Worm (Caenorhabditis elegans) whole organism, L4 larva: ENCODE measurements around the gene C18F10.2.

Source experiments
- D1046.2 ChIP-seq: fragments of 200-800 bp; sonication (Bioruptor generic); IDR thresholded peaks from 2 replicates; pipeline ENCODE4 v1.3.6; 2022; ENCODE audit warnings: missing genetic modification characterization, missing compliant biosample characterization
- R02D3.7 ChIP-seq: fragments of 150-350 bp; sonication (generic microtip); optimal IDR thresholded peaks from 3 replicates; lab custom pipeline; 2014; ENCODE audit warnings: missing biosample characterization, missing genetic modification characterization
- T20F7.1 ChIP-seq: fragments of 200-800 bp; sonication (Bioruptor generic); optimal IDR thresholded peaks from 2 replicates; lab custom pipeline; 2018; ENCODE audit warnings: mild to moderate bottlenecking, missing genetic modification characterization, missing compliant biosample characterization
- T26A8.4 ChIP-seq: fragments of 200-800 bp; sonication (Bioruptor generic); IDR thresholded peaks from 2 replicates; pipeline ENCODE4 v1.3.6; 2022; ENCODE audit warnings: missing genetic modification characterization, missing compliant biosample characterization
- ZK546.5 ChIP-seq, 2 experiments: sonication (generic microtip); optimal IDR thresholded peaks; 2 replicates each; lab custom pipeline; 2017; ENCODE audit warnings: missing biosample characterization in 2 of 2, missing genetic modification characterization in 2 of 2
- aha-1 ChIP-seq: fragments of 150-350 bp; peaks from one replicate; lab custom pipeline; 2014; ENCODE audit warnings: missing biosample characterization, missing genetic modification characterization
- ama-1 ChIP-seq: fragments of 150-350 bp; optimal IDR thresholded peaks from 2 replicates; lab custom pipeline; 2014; ENCODE audit warnings: inconsistent platforms, mixed read lengths
- ceh-28 ChIP-seq: fragments of 150-350 bp; optimal IDR thresholded peaks from 2 replicates; lab custom pipeline; 2014; ENCODE audit warnings: missing biosample characterization, missing genetic modification reagents, missing genetic modification characterization
- ceh-44 ChIP-seq: fragments of 200-800 bp; sonication (Bioruptor generic); IDR thresholded peaks from 2 replicates; pipeline ENCODE4 v1.3.6; 2022; ENCODE audit warnings: missing genetic modification reagents, missing genetic modification characterization, missing compliant biosample characterization
- ceh-62 ChIP-seq: sonication (generic microtip); optimal IDR thresholded peaks from 2 replicates; lab custom pipeline; 2017; ENCODE audit warnings: missing biosample characterization, missing genetic modification characterization
- ceh-82 ChIP-seq: sonication (generic microtip); optimal IDR thresholded peaks from 2 replicates; lab custom pipeline; 2017; ENCODE audit warnings: missing biosample characterization, missing genetic modification characterization
- cey-2 ChIP-seq: sonication (generic microtip); optimal IDR thresholded peaks from 3 replicates; lab custom pipeline; 2017; ENCODE audit warnings: missing genetic modification characterization, mild to moderate bottlenecking, missing compliant biosample characterization, antibody characterized with exemption, borderline replicate concordance; ENCODE audit not compliant: insufficient read depth
- ctbp-1 ChIP-seq: fragments of 200-800 bp; sonication (Bioruptor generic); IDR thresholded peaks from 2 replicates; pipeline ENCODE4 v1.3.6; 2022; ENCODE audit warnings: missing genetic modification reagents, missing genetic modification characterization, missing compliant biosample characterization
- daf-12 ChIP-seq: fragments of 150-350 bp; optimal IDR thresholded peaks from 2 replicates; lab custom pipeline; 2014; ENCODE audit warnings: missing biosample characterization, missing genetic modification reagents, missing genetic modification characterization
- daf-16 ChIP-seq, 3 experiments: sonication (generic microtip); optimal IDR thresholded peaks; 2 replicates each; lab custom pipeline; 2016 to 2017; ENCODE audit warnings: missing genetic modification characterization in 3 of 3, missing genetic modification reagents in 3 of 3, mild to moderate bottlenecking in 2 of 3, missing compliant biosample characterization in 2 of 3, missing biosample characterization in 1 of 3, moderate library complexity in 1 of 3
- daf-8 ChIP-seq: fragments of 200-800 bp; sonication (Bioruptor generic); IDR thresholded peaks from 2 replicates; pipeline ENCODE4 v1.3.6; 2022; ENCODE audit warnings: missing genetic modification characterization, missing compliant biosample characterization
- dmd-6 ChIP-seq: fragments of 200-800 bp; sonication (Bioruptor generic); IDR thresholded peaks from 2 replicates; pipeline ENCODE4 v1.3.6; 2022; ENCODE audit warnings: missing genetic modification reagents, missing genetic modification characterization, missing compliant biosample characterization
- dve-1 ChIP-seq: sonication (generic microtip); optimal IDR thresholded peaks from 2 replicates; lab custom pipeline; 2017; ENCODE audit warnings: antibody characterized with exemption, mild to moderate bottlenecking, missing genetic modification characterization, missing compliant biosample characterization; ENCODE audit not compliant: insufficient read depth
- fos-1 ChIP-seq: fragments of 150-350 bp; optimal IDR thresholded peaks from 2 replicates; lab custom pipeline; 2014; ENCODE audit warnings: missing biosample characterization, missing genetic modification characterization
- lin-39 ChIP-seq: fragments of 150-350 bp; optimal IDR thresholded peaks from 2 replicates; lab custom pipeline; 2014; ENCODE audit warnings: missing biosample characterization, missing genetic modification reagents, missing genetic modification characterization
- lsy-2 ChIP-seq, 2 experiments: fragments of 150-350 bp in 1 of 2; sonication (generic microtip) in 1 of 2; optimal IDR thresholded peaks; 2 replicates each; lab custom pipeline; 2014 to 2017; ENCODE audit warnings: missing biosample characterization in 2 of 2, missing genetic modification characterization in 2 of 2
- mxl-3 ChIP-seq: fragments of 200-800 bp; sonication (Bioruptor generic); optimal IDR thresholded peaks from 2 replicates; lab custom pipeline; 2018; ENCODE audit warnings: mild to moderate bottlenecking, missing genetic modification characterization, missing compliant biosample characterization
- nhr-11 ChIP-seq: fragments of 150-350 bp; optimal IDR thresholded peaks from 2 replicates; lab custom pipeline; 2014; ENCODE audit warnings: missing biosample characterization, missing genetic modification characterization
- nhr-28 ChIP-seq: fragments of 150-350 bp; optimal IDR thresholded peaks from 2 replicates; lab custom pipeline; 2014; ENCODE audit warnings: missing biosample characterization, missing genetic modification characterization
- nhr-77 ChIP-seq: fragments of 150-350 bp; optimal IDR thresholded peaks from 2 replicates; lab custom pipeline; 2014; ENCODE audit warnings: missing biosample characterization, missing genetic modification characterization
- pha-4 ChIP-seq, 2 experiments: fragments of 150-350 bp in 1 of 2; fragments of 200-800 bp in 1 of 2; sonication (Bioruptor generic) in 1 of 2; IDR thresholded peaks in 1 of 2; optimal IDR thresholded peaks in 1 of 2; 2 replicates each; pipeline versions ENCODE4 v1.3.6 to Lab custom; 2014 to 2022; ENCODE audit warnings: missing genetic modification characterization in 2 of 2, missing genetic modification reagents in 2 of 2, missing biosample characterization in 1 of 2, missing compliant biosample characterization in 1 of 2
- php-3 ChIP-seq: fragments of 200-800 bp; sonication (Bioruptor generic); IDR thresholded peaks from 2 replicates; pipeline ENCODE4 v1.3.6; 2022; ENCODE audit warnings: missing genetic modification reagents, missing genetic modification characterization, missing compliant biosample characterization
- pqm-1 ChIP-seq: sonication (generic microtip); optimal IDR thresholded peaks from 2 replicates; lab custom pipeline; 2017; ENCODE audit warnings: missing biosample characterization, missing genetic modification characterization
- snpc-1.2 ChIP-seq: fragments of 200-800 bp; sonication (Bioruptor generic); IDR thresholded peaks from 2 replicates; pipeline ENCODE4 v1.3.6; 2022; ENCODE audit warnings: missing genetic modification reagents, missing genetic modification characterization, missing compliant biosample characterization
- spr-1 ChIP-seq: sonication (generic microtip); optimal IDR thresholded peaks from 2 replicates; lab custom pipeline; 2016; ENCODE audit warnings: mild to moderate bottlenecking, missing genetic modification characterization, missing compliant biosample characterization
- spr-3 ChIP-seq: fragments of 200-800 bp; sonication (Bioruptor generic); optimal IDR thresholded peaks from 2 replicates; lab custom pipeline; 2018; ENCODE audit warnings: mild to moderate bottlenecking, missing genetic modification characterization, missing compliant biosample characterization
- unc-62 ChIP-seq, 3 experiments: fragments of 150-350 bp in 1 of 3; sonication (generic microtip); optimal IDR thresholded peaks in 2 of 3; peaks in 1 of 3; 1 replicate in 1 of 3; 2 replicates in 2 of 3; lab custom pipeline; 2014 to 2017; ENCODE audit warnings: missing biosample characterization in 3 of 3, missing genetic modification characterization in 3 of 3, missing genetic modification reagents in 3 of 3, missing genotype in 1 of 3
- vab-7 ChIP-seq: fragments of 200-800 bp; sonication (Bioruptor generic); IDR thresholded peaks from 2 replicates; pipeline ENCODE4 v1.3.6; 2022; ENCODE audit warnings: missing genetic modification reagents, missing genetic modification characterization, missing compliant biosample characterization
- zfp-2 ChIP-seq: sonication (generic microtip); optimal IDR thresholded peaks from 2 replicates; lab custom pipeline; 2016; ENCODE audit warnings: mild to moderate bottlenecking, missing genetic modification characterization, missing compliant biosample characterization

Gene C18F10.2

ce11 chrIII:6272868-6273267 is at the start of gene C18F10.2:
Gene C18F10.2 (plus strand): TSS chrIII:6273168.
- TF ChIP-seq ceh-28 (no peak), daf-8 (no peak)

DNA sequence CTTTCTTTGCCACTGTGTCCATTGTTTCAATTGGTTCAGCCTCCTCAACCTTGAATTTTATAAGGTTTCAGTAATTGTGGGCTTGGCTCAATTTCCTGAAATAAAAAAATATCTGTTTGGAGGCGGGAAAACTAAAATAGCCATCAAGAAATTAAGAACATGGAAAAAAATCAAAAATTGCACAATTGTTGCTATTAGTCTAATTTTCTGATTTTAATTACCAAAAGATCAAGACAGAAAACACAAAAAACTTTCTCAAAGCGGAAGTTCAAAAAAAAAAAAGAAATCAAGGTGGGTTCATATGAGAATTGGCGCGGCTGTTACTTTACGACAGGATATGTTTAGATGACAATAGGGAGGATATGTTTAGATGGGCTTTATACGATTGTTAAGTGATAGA is 42.1 kb upstream of the C18F10.2 start, which contains the start of gene esyt-2:
Gene esyt-2 (minus strand): TSS at position 101 of the 400 bp plus-strand sequence.
- TF ChIP-seq fos-1 (tag; lab: Kevin White, UChicago) = no peak
- no peak for TF ChIP-seq spr-1 (tag; lab: Kevin White, UChicago)
- no peak for TF ChIP-seq zfp-2
- no peak for TF ChIP-seq T20F7.1 (GFP tag; lab: Kevin White, UChicago)
- peak in 1 of 2 experiments; percentile 47 for TF ChIP-seq unc-62 (GFP tag; optimal IDR thresholded peaks at IDR 0.05 in 1 of 2; lab: Kevin White, UChicago)
- no peak for TF ChIP-seq unc-62 (tag; optimal IDR thresholded peaks at IDR 0.05; lab: Kevin White, UChicago)
- no peak for TF ChIP-seq D1046.2 (GFP tag; lab: Robert Waterston, UW)
- TF ChIP-seq ZK546.5 (tag; optimal IDR thresholded peaks at IDR 0.05; lab: Kevin White, UChicago) = no peak
- TF ChIP-seq cey-2 (tag; lab: Kevin White, UChicago) = no peak

- TF ChIP-seq nhr-77 (peak; percentile 74), mxl-3 (GFP tag; lab: Kevin White, UChicago) (peak; percentile 51), vab-7 (GFP tag; lab: Robert Waterston, UW) (no peak), nhr-28 (peak; percentile 88), dve-1 (peak; percentile 77), ZK546.5 (tag; optimal IDR thresholded peaks at IDR 0.05; lab: Kevin White, UChicago) (no peak), pqm-1 (tag; lab: Kevin White, UChicago) (peak; percentile 95), ama-1 (no peak), snpc-1.2 (GFP tag; lab: Robert Waterston, UW) (no peak), ceh-44 (GFP tag; lab: Robert Waterston, UW) (no peak), ceh-82 (no peak), daf-16 (GFP tag; optimal IDR thresholded peaks at IDR 0.05; lab: Kevin White, UChicago) (no peak), daf-16 (tag; optimal IDR thresholded peaks at IDR 0.05; lab: Kevin White, UChicago) (peak; percentile 80), php-3 (GFP tag; lab: Robert Waterston, UW) (peak; percentile 73), pha-4 (GFP tag; IDR thresholded peaks at IDR 0.05; lab: Robert Waterston, UW) (no peak), pha-4 (tag; optimal IDR thresholded peaks at IDR 0.05; lab: Kevin White, UChicago) (peak; percentile 39), R02D3.7 (no peak), nhr-11 (no peak)
Observed at ce11 chrIII:6231880-6232279, 41.1 kb upstream of the C18F10.2 start.

DNA sequence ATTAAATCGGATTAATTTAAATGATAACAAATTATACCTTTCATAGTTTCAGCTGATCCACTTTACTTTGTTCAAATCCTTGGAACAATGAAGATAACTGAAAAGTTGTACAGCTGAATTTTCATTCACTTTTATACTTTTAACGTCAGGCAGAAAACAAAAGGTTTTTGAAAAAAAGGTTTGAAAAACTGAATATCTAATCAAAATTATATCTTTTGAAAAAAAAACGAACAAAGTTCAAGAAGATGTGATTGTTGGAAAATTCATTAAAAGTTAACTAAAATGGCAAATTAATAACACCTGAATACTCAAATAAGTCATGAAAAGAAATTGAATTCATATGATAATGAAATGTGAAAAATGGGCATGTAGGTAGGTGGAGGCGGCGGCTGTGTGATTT is 36.3 kb upstream of the C18F10.2 start, which contains the start of gene T12A2.21:
Gene T12A2.21 (minus strand): TSS at position 101 of the 400 bp plus-strand sequence.
- TF ChIP-seq mxl-3 (GFP tag; lab: Kevin White, UChicago) (no peak), lin-39 (tag; lab: Kevin White, UChicago) (no peak), nhr-11 (no peak), ceh-62 (tag; lab: Kevin White, UChicago) (no peak), spr-3 (GFP tag; lab: Kevin White, UChicago) (no peak), ZK546.5 (tag; optimal IDR thresholded peaks at IDR 0.05; lab: Kevin White, UChicago) (no peak), aha-1 (no peak), daf-12 (tag; lab: Kevin White, UChicago) (no peak)

DNA sequence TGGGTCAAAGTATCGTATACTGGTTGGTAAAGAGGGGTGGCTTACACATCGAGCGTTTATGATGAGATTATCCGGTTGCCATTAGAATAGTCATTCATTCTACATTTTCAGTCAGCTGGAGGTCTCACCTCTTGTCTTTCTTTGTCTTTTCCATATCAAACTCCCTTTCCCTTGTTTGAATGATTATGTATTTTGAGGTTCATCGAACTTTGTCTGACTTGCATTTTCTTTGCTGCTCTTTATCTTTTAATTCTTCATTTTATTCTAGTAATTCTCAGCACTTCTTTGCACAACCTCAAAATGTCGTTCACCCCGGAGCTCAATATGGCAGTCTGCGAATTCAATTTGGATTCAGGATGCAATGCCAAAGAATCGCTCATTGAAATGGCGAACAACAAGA is 32.4 kb upstream of the C18F10.2 start, which contains the start of gene T12A2.3:
Gene T12A2.3 (plus strand): TSS at position 301 of the 400 bp plus-strand sequence.
- TF ChIP-seq ctbp-1 (GFP tag; lab: Robert Waterston, UW) (no peak), lsy-2 (tag; optimal IDR thresholded peaks at IDR 0.05; lab: Kevin White, UChicago) (no peak), dmd-6 (no peak), T26A8.4 (GFP tag; lab: Robert Waterston, UW) (no peak)
- TF ChIP-seq, all 104 proteins: peak for 0
